Worm (Caenorhabditis elegans): ENCODE data around the gene F56D6.11.

DNA sequence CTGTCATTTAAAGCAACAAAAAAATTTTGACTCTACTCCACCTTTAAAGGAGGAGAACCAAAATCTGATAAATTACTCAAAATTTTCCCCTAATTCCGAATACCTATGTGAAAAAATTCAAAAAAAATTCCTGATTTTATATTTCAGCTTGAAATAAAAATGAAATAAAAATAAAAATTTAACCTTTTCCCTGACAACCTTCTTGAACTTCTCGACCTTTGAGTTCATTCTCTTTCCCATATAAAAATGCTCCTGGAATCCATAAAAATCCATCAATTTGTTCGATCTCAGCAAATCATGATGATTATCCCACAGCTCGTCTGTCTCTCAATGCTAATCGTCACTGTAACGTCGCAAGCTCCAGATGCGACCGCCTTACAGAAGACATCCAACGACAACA, 3.3 kb downstream of the F56D6.11 start, which contains the start of gene F56D6.6:
- no peak for TF ChIP-seq hlh-1 (tag; optimal IDR thresholded peaks at IDR 0.05)
- TF ChIP-seq blmp-1 (tag; optimal IDR thresholded peaks at IDR 0.05), result no peak
- TF ChIP-seq nhr-12 (tag; optimal IDR thresholded peaks at IDR 0.05), result no peak
- TF ChIP-seq unc-62 (GFP tag; optimal IDR thresholded peaks at IDR 0.05), result no peak

Data from whole organism, mixed stage, embryonic.